Worm (Caenorhabditis elegans) whole organism, L1 larva: ENCODE measurements around the gene R04B3.1.

ENCODE experiments used
- elt-2 ChIP-seq: sonication (generic microtip); optimal IDR thresholded peaks from 2 replicates; lab custom pipeline; 2016; ENCODE audit warnings: missing genetic modification characterization, mild to moderate bottlenecking, inconsistent platforms, missing compliant biosample characterization, missing genetic modification reagents
- grh-1 ChIP-seq: fragments of 200-800 bp; sonication (Bioruptor generic); IDR thresholded peaks from 2 replicates; pipeline ENCODE4 v1.3.6; 2022; ENCODE audit warnings: missing genetic modification reagents, missing genetic modification characterization, missing compliant biosample characterization
- nhr-237 ChIP-seq: fragments of 150-350 bp; optimal IDR thresholded peaks from 2 replicates; lab custom pipeline; 2014; ENCODE audit warnings: missing biosample characterization, missing genetic modification characterization
- unc-62 ChIP-seq: fragments of 150-350 bp; optimal IDR thresholded peaks from 2 replicates; lab custom pipeline; 2014; ENCODE audit warnings: missing biosample characterization, missing genetic modification reagents, missing genetic modification characterization
- zag-1 ChIP-seq: fragments of 150-350 bp; optimal IDR thresholded peaks from 2 replicates; lab custom pipeline; 2014; ENCODE audit warnings: missing biosample characterization, missing genetic modification characterization

DNA sequence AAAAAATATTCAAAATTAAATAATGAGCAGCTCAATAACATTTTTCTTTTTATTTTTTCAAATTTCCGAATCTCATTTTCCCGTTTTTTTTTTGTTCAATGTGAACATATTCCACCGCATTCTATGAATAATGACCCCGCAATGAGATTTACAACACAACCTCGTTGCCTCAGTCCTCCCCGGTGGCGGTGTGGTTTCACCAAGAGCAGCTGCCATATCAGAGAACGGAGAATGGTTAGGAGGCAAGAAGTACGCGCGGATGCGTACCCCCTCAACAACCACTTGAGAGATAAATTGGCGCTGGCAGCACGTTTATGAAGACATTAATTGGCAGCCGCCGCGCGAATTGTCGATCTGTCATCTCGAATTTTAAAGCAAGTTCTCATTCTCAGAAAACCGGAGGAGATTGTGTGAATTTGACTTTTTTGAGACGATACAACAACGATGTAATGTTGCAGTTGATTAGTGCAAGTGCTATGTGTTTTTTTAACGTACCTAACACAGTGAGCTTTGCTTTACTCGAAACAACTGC lies 42.5 kb upstream of the R04B3.1 start:
- TF ChIP-seq unc-62 (GFP tag; lab: Kevin White, UChicago), result no peak
- TF ChIP-seq grh-1 (GFP tag; lab: Robert Waterston, UW), result no peak
- no peak for TF ChIP-seq elt-2 (tag; lab: Kevin White, UChicago)
- TF ChIP-seq nhr-237 (tag; lab: Kevin White, UChicago), result no peak
- TF ChIP-seq zag-1, result no peak
